Fruit fly (Drosophila melanogaster) whole organism, embryonic: Measurements from ENCODE around the gene CG9389.

Source experiments
- ATbp ChIP-seq: fragments of 200-800 bp; sonication (Bioruptor generic); optimal IDR thresholded peaks from 2 replicates; lab custom pipeline; 2017; ENCODE audit warnings: missing biosample characterization, mild to moderate bottlenecking, missing genetic modification characterization, missing genetic modification reagents
- Asciz ChIP-seq: fragments of 200-800 bp; sonication (Bioruptor generic); optimal IDR thresholded peaks from 2 replicates; lab custom pipeline; 2017; ENCODE audit warnings: missing biosample characterization, mild to moderate bottlenecking, missing genetic modification characterization, missing genetic modification reagents
- CG10209 ChIP-seq: fragments of 200-800 bp; sonication (Bioruptor generic); optimal IDR thresholded peaks from 3 replicates; lab custom pipeline; 2017; ENCODE audit warnings: missing biosample characterization, mild to moderate bottlenecking, missing genetic modification characterization, missing genetic modification reagents
- CG1024 ChIP-seq: fragments of 200-800 bp; sonication (Bioruptor generic); IDR thresholded peaks from 2 replicates; pipeline ENCODE4 v1.3.6; 2022; ENCODE audit warnings: missing biosample characterization, missing genetic modification characterization
- CG10267 ChIP-seq: fragments of 200-800 bp; sonication (Bioruptor generic); optimal IDR thresholded peaks from 2 replicates; lab custom pipeline; 2018; ENCODE audit warnings: missing biosample characterization, mild to moderate bottlenecking, missing genetic modification characterization, moderate library complexity
- CG10366 ChIP-seq: fragments of 200-800 bp; sonication (Bioruptor generic); IDR thresholded peaks from 2 replicates; pipeline ENCODE4 v1.3.6; 2022; ENCODE audit warnings: missing biosample characterization, missing genetic modification characterization
- CG10462 ChIP-seq: fragments of 200-800 bp; sonication (Bioruptor generic); optimal IDR thresholded peaks from 2 replicates; lab custom pipeline; 2016; ENCODE audit warnings: missing biosample characterization, missing genetic modification characterization
- CG1233 ChIP-seq: fragments of 200-800 bp; sonication (Bioruptor generic); optimal IDR thresholded peaks from 4 replicates; lab custom pipeline; 2018; ENCODE audit warnings: missing biosample characterization, mild to moderate bottlenecking, missing genetic modification characterization
- CG12391 ChIP-seq: fragments of 200-800 bp; sonication (Bioruptor generic); optimal IDR thresholded peaks from 3 replicates; lab custom pipeline; 2018; ENCODE audit warnings: missing biosample characterization, mild to moderate bottlenecking, missing genetic modification characterization, moderate library complexity
- CG14710 ChIP-seq: fragments of 200-800 bp; sonication (Bioruptor generic); optimal IDR thresholded peaks from 3 replicates; lab custom pipeline; 2019; ENCODE audit warnings: missing biosample characterization, mild to moderate bottlenecking, missing genetic modification characterization, moderate library complexity
- CG17328 ChIP-seq: fragments of 200-800 bp; sonication (Bioruptor generic); IDR thresholded peaks from 2 replicates; pipeline ENCODE4 v1.3.6; 2022; ENCODE audit warnings: missing biosample characterization, missing genetic modification characterization
- CG17359 ChIP-seq: fragments of 200-800 bp; sonication (Bioruptor generic); optimal IDR thresholded peaks from 3 replicates; lab custom pipeline; 2018; ENCODE audit warnings: missing biosample characterization, mild to moderate bottlenecking, missing genetic modification characterization, moderate library complexity
- CG17361 ChIP-seq: fragments of 200-800 bp; sonication (Bioruptor generic); IDR thresholded peaks from 3 replicates; pipeline ENCODE4 v1.3.6; 2022; ENCODE audit warnings: missing biosample characterization, missing genetic modification characterization
- CG2678 ChIP-seq: fragments of 200-800 bp; sonication (Bioruptor generic); optimal IDR thresholded peaks from 3 replicates; lab custom pipeline; 2019; ENCODE audit warnings: missing biosample characterization, mild to moderate bottlenecking, missing genetic modification characterization, moderate library complexity
- CG4820 ChIP-seq: fragments of 200-800 bp; sonication (Bioruptor generic); optimal IDR thresholded peaks from 3 replicates; lab custom pipeline; 2016; ENCODE audit warnings: missing biosample characterization, missing genetic modification characterization
- CG7839 ChIP-seq: fragments of 200-800 bp; sonication (Bioruptor generic); optimal IDR thresholded peaks from 3 replicates; lab custom pipeline; 2018; ENCODE audit warnings: missing biosample characterization, mild to moderate bottlenecking, missing genetic modification characterization, moderate library complexity
- CG8924 ChIP-seq: fragments of 200-800 bp; optimal IDR thresholded peaks from 3 replicates; lab custom pipeline; 2019; ENCODE audit warnings: missing biosample characterization, mild to moderate bottlenecking, missing genetic modification characterization, moderate library complexity
- CG9727 ChIP-seq: fragments of 200-800 bp; sonication (Bioruptor generic); optimal IDR thresholded peaks from 3 replicates; lab custom pipeline; 2017; ENCODE audit warnings: missing biosample characterization, mild to moderate bottlenecking, missing genetic modification characterization
- Camta ChIP-seq: fragments of 200-800 bp; sonication (Bioruptor generic); optimal IDR thresholded peaks from 2 replicates; lab custom pipeline; 2016; ENCODE audit warnings: missing biosample characterization, missing genetic modification characterization
- CoRest ChIP-seq: fragments of 200-800 bp; sonication (Bioruptor generic); optimal IDR thresholded peaks from 3 replicates; lab custom pipeline; 2018; ENCODE audit warnings: missing biosample characterization, mild to moderate bottlenecking, missing genetic modification characterization, moderate library complexity
- Doc3 ChIP-seq: fragments of 200-800 bp; sonication (Bioruptor generic); IDR thresholded peaks from 3 replicates; pipeline ENCODE4 v1.3.6; 2022; ENCODE audit warnings: missing biosample characterization, missing genetic modification characterization; ENCODE audit not compliant: partially characterized antibody
- Drgx ChIP-seq: fragments of 200-800 bp; sonication (Bioruptor generic); IDR thresholded peaks from 2 replicates; pipeline ENCODE4 v1.3.6; 2022; ENCODE audit warnings: missing biosample characterization, missing genetic modification characterization
- Fer3 ChIP-seq: fragments of 200-800 bp; sonication (Bioruptor generic); optimal IDR thresholded peaks from 2 replicates; lab custom pipeline; 2018; ENCODE audit warnings: missing biosample characterization, mild to moderate bottlenecking, missing genetic modification characterization, moderate library complexity
- H15 ChIP-seq: fragments of 200-800 bp; sonication (Bioruptor generic); IDR thresholded peaks from 3 replicates; pipeline ENCODE4 v1.3.6; 2022; ENCODE audit warnings: missing biosample characterization, missing genetic modification characterization
- Hand ChIP-seq: fragments of 200-800 bp; sonication (Bioruptor generic); optimal IDR thresholded peaks from 2 replicates; lab custom pipeline; 2017; ENCODE audit warnings: mild to moderate bottlenecking, missing biosample characterization, missing genetic modification reagents, missing genetic modification characterization
- Hsf ChIP-seq: fragments of 200-800 bp; sonication (Bioruptor generic); optimal IDR thresholded peaks from 3 replicates; lab custom pipeline; 2016; ENCODE audit warnings: missing biosample characterization, missing genetic modification characterization
- PHDP ChIP-seq: fragments of 200-800 bp; sonication (Bioruptor generic); optimal IDR thresholded peaks from 3 replicates; lab custom pipeline; 2018; ENCODE audit warnings: missing biosample characterization, mild to moderate bottlenecking, missing genetic modification characterization, moderate library complexity
- Sox102F ChIP-seq: fragments of 200-800 bp; sonication (Bioruptor generic); optimal IDR thresholded peaks from 2 replicates; lab custom pipeline; 2018; ENCODE audit warnings: missing biosample characterization, mild to moderate bottlenecking, missing genetic modification characterization, moderate library complexity
- Spps ChIP-seq: fragments of 200-800 bp; sonication (Bioruptor generic); optimal IDR thresholded peaks from 2 replicates; lab custom pipeline; 2018; ENCODE audit warnings: missing biosample characterization, mild to moderate bottlenecking, missing genetic modification characterization
- Xbp1 ChIP-seq: fragments of 200-800 bp; sonication (Bioruptor generic); optimal IDR thresholded peaks from 3 replicates; lab custom pipeline; 2016; ENCODE audit warnings: missing biosample characterization, mild to moderate bottlenecking, missing genetic modification characterization
- bsh ChIP-seq, 2 experiments: fragments of 200-800 bp; sonication (Bioruptor generic); optimal IDR thresholded peaks; 2 replicates each; lab custom pipeline; 2017 to 2018; ENCODE audit warnings: mild to moderate bottlenecking in 2 of 2, missing biosample characterization in 2 of 2, missing genetic modification characterization in 2 of 2, moderate library complexity in 1 of 2
- croc ChIP-seq: fragments of 200-800 bp; sonication (Bioruptor generic); conservative IDR thresholded peaks from 3 replicates; pipeline ENCODE4 v1.3.6; 2022; ENCODE audit warnings: missing biosample characterization, missing genetic modification characterization
- esg ChIP-seq: fragments of 200-800 bp; sonication (Bioruptor generic); conservative IDR thresholded peaks from 2 replicates; pipeline ENCODE4 v1.3.6; 2022; ENCODE audit warnings: missing biosample characterization, missing genetic modification characterization
- eve ChIP-seq, 2 experiments: fragments of >200 bp; optimal IDR thresholded peaks; 2 replicates each; lab custom pipeline; 2017; ENCODE audit warnings: missing biosample characterization in 2 of 2, missing genetic modification characterization in 2 of 2
- grn ChIP-seq: fragments of 200-800 bp; sonication (Bioruptor generic); optimal IDR thresholded peaks from 3 replicates; lab custom pipeline; 2017; ENCODE audit warnings: missing biosample characterization, missing genetic modification characterization
- onecut ChIP-seq: fragments of 200-800 bp; sonication (Bioruptor generic); IDR thresholded peaks from 2 replicates; pipeline ENCODE4 v1.3.6; 2022; ENCODE audit warnings: missing biosample characterization, missing genetic modification characterization
- phol ChIP-seq: fragments of 200-800 bp; sonication (Bioruptor generic); optimal IDR thresholded peaks from 3 replicates; lab custom pipeline; 2018; ENCODE audit warnings: missing biosample characterization, mild to moderate bottlenecking, missing genetic modification characterization, moderate library complexity
- ranshi ChIP-seq: fragments of 200-800 bp; sonication (Bioruptor generic); IDR thresholded peaks from 2 replicates; pipeline ENCODE4 v1.3.6; 2022; ENCODE audit warnings: missing biosample characterization, missing genetic modification characterization
- sens ChIP-seq: fragments of 200-800 bp; sonication (Bioruptor generic); peaks from one replicate; lab custom pipeline; 2016; ENCODE audit warnings: missing biosample characterization, missing genetic modification characterization
- sim ChIP-seq: fragments of 200-800 bp; sonication (Bioruptor generic); IDR thresholded peaks from 2 replicates; pipeline ENCODE4 v1.3.6; 2022; ENCODE audit warnings: missing biosample characterization, missing genetic modification characterization
- sna ChIP-seq: fragments of 200-800 bp; sonication (Bioruptor generic); IDR thresholded peaks from 2 replicates; pipeline ENCODE4 v1.3.6; 2022; ENCODE audit warnings: missing biosample characterization, missing genetic modification characterization; ENCODE audit not compliant: partially characterized antibody
- tap ChIP-seq: fragments of 200-800 bp; optimal IDR thresholded peaks from 3 replicates; lab custom pipeline; 2019; ENCODE audit warnings: missing biosample characterization, mild to moderate bottlenecking, missing genetic modification characterization, moderate library complexity
- tgo ChIP-seq: fragments of 200-800 bp; sonication (Bioruptor generic); IDR thresholded peaks from 3 replicates; pipeline ENCODE4 v1.3.6; 2022; ENCODE audit warnings: missing biosample characterization, missing genetic modification characterization
- trem ChIP-seq: fragments of 200-800 bp; optimal IDR thresholded peaks from 3 replicates; lab custom pipeline; 2019; ENCODE audit warnings: missing biosample characterization, mild to moderate bottlenecking, missing genetic modification characterization, moderate library complexity
- ttk ChIP-seq: fragments of 200-800 bp; sonication (Bioruptor generic); IDR thresholded peaks from 2 replicates; pipeline ENCODE4 v2.1.2; 2022; ENCODE audit warnings: missing biosample characterization, missing genetic modification characterization
- vvl ChIP-seq: fragments of 200-800 bp; sonication (Bioruptor generic); IDR thresholded peaks from 2 replicates; pipeline ENCODE4 v1.3.6; 2022; ENCODE audit warnings: missing biosample characterization, missing genetic modification characterization
- zen ChIP-seq: fragments of 200-800 bp; sonication (Bioruptor generic); optimal IDR thresholded peaks from 3 replicates; lab custom pipeline; 2018; ENCODE audit warnings: missing biosample characterization, mild to moderate bottlenecking, missing genetic modification characterization, moderate library complexity
- zfh2 ChIP-seq: fragments of 200-800 bp; sonication (Bioruptor generic); optimal IDR thresholded peaks from 2 replicates; lab custom pipeline; 2016; ENCODE audit warnings: missing biosample characterization, missing genetic modification characterization

CG9389 gene

dm6 chr3L:21253761-21254523 is 16.4 kb downstream of the CG9389 start (continued):
- TF ChIP-seq Hsf (GFP tag; lab: Kevin White, UChicago) (peak; percentile 21), CG17361 (GFP tag; lab: Robert Waterston, UW) (peak; percentile 50; the same call in 2 of the 3 replicates), Fer3 (tag; lab: Kevin White, UChicago) (peak; percentile 4), Xbp1 (GFP tag; lab: Kevin White, UChicago) (peak; percentile 60), trem (peak; percentile 47), CG10209 (GFP tag; lab: Kevin White, UChicago) (peak; percentile 38), CoRest (peak; percentile 50), phol (tag; lab: Kevin White, UChicago) (peak; percentile 71), H15 (no peak), eve (GFP tag; optimal IDR thresholded peaks at IDR 0.05; lab: Kevin White, UChicago) (peak in 1 of 2 experiments; percentile 58), CG2678 (tag; lab: Kevin White, UChicago) (peak; percentile 58), Doc3 (GFP tag; lab: Robert Waterston, UW) (no peak), CG7839 (tag; lab: Kevin White, UChicago) (peak; percentile 57), Asciz (GFP tag; lab: Kevin White, UChicago) (peak; percentile 35), sim (GFP tag; lab: Robert Waterston, UW) (no peak), sens (peak; percentile 95), CG10462 (peak; percentile 11), zen (peak; percentile 28), Sox102F (GFP tag; lab: Kevin White, UChicago) (peak; percentile 71), vvl (GFP tag; lab: Robert Waterston, UW) (peak; percentile 47), Camta (peak; percentile 62), CG8924 (tag; lab: Kevin White, UChicago) (peak; percentile 39), CG17328 (GFP tag; lab: Robert Waterston, UW) (no peak; the same call in 1 of the 2 replicates), CG14710 (peak; percentile 52), sna (GFP tag; lab: Robert Waterston, UW) (no peak), grn (peak; percentile 1), tgo (GFP tag; lab: Robert Waterston, UW) (peak; percentile 20; the same call in 1 of the 3 replicates), CG12391 (peak; percentile 48), Hand (no peak), CG10267 (tag; lab: Kevin White, UChicago) (peak; percentile 23), croc (GFP tag; lab: Robert Waterston, UW) (0 out of 3 replicates have a peak, but pooled peaks have one; percentile 31), CG1233 (no peak), Spps (peak; percentile 40), zfh2 (GFP tag; lab: Kevin White, UChicago) (no peak), CG9727 (GFP tag; lab: Kevin White, UChicago) (peak; percentile 54), CG10366 (GFP tag; lab: Robert Waterston, UW) (peak; percentile 15; the same call in 1 of the 2 replicates), ranshi (GFP tag; lab: Robert Waterston, UW) (peak; percentile 20; the same call in 1 of the 2 replicates), ttk (no peak), CG17359 (tag; lab: Kevin White, UChicago) (peak; percentile 50), CG1024 (GFP tag; lab: Robert Waterston, UW) (0 out of 2 replicates have a peak, but pooled peaks have one; percentile 8), CG4820 (GFP tag; lab: Kevin White, UChicago) (peak; percentile 27), esg (no peak; the same call in 1 of the 2 replicates), bsh (GFP tag; optimal IDR thresholded peaks at IDR 0.05; lab: Kevin White, UChicago) (peak; percentile 70 to 90), PHDP (tag; lab: Kevin White, UChicago) (peak; percentile 31), onecut (peak; percentile 31; the same call in 1 of the 2 replicates), ATbp (GFP tag; lab: Kevin White, UChicago) (peak; percentile 10), Drgx (GFP tag; lab: Robert Waterston, UW) (peak; percentile 83), tap (tag; lab: Kevin White, UChicago) (peak; percentile 55)
